Fruit fly (Drosophila melanogaster) whole organism, pupa: Measurements from ENCODE around the gene PH4alphaNE3.

ENCODE experiments used
- CG10348 ChIP-seq: fragments of 200-800 bp; sonication (Bioruptor generic); IDR thresholded peaks from 2 replicates; pipeline ENCODE4 v1.3.6; 2022; ENCODE audit warnings: missing biosample characterization, missing genetic modification characterization
- CG12605 ChIP-seq: fragments of 200-800 bp; sonication (Bioruptor generic); IDR thresholded peaks from 2 replicates; pipeline ENCODE4 v1.3.6; 2022; ENCODE audit warnings: missing biosample characterization, missing genetic modification characterization
- CG13204 ChIP-seq: fragments of 200-800 bp; sonication (Bioruptor generic); optimal IDR thresholded peaks from 2 replicates; lab custom pipeline; 2018; ENCODE audit warnings: missing biosample characterization, mild to moderate bottlenecking, missing genetic modification characterization, moderate library complexity
- CG14655 ChIP-seq: fragments of 200-800 bp; sonication (Bioruptor generic); optimal IDR thresholded peaks from 3 replicates; lab custom pipeline; 2017; ENCODE audit warnings: mild to moderate bottlenecking, missing biosample characterization, missing genetic modification reagents, missing genetic modification characterization
- CG15710 ChIP-seq: fragments of 200-800 bp; sonication (Bioruptor generic); optimal IDR thresholded peaks from 2 replicates; lab custom pipeline; 2018; ENCODE audit warnings: missing biosample characterization, mild to moderate bottlenecking, missing genetic modification characterization, moderate library complexity
- CG17806 ChIP-seq: fragments of 200-800 bp; sonication (Bioruptor generic); optimal IDR thresholded peaks from 2 replicates; lab custom pipeline; 2018; ENCODE audit warnings: missing biosample characterization, mild to moderate bottlenecking, missing genetic modification characterization, moderate library complexity
- CG32121 ChIP-seq: fragments of 200-800 bp; sonication (Bioruptor generic); IDR thresholded peaks from 2 replicates; pipeline ENCODE4 v1.3.6; 2022; ENCODE audit warnings: missing biosample characterization, missing genetic modification characterization
- CG34367 ChIP-seq: fragments of 200-800 bp; sonication (Bioruptor generic); optimal IDR thresholded peaks from 2 replicates; lab custom pipeline; 2018; ENCODE audit warnings: missing biosample characterization, mild to moderate bottlenecking, missing genetic modification characterization
- CG4496 ChIP-seq: fragments of 200-800 bp; sonication (Bioruptor generic); IDR thresholded peaks from 3 replicates; pipeline ENCODE4 v1.3.6; 2022; ENCODE audit warnings: missing biosample characterization, missing genetic modification characterization
- CG8159 ChIP-seq: fragments of 200-800 bp; sonication (Bioruptor generic); optimal IDR thresholded peaks from 3 replicates; lab custom pipeline; 2018; ENCODE audit warnings: missing biosample characterization, mild to moderate bottlenecking, missing genetic modification characterization, moderate library complexity
- CG9948 ChIP-seq: fragments of 200-800 bp; sonication (Bioruptor generic); optimal IDR thresholded peaks from 2 replicates; lab custom pipeline; 2018; ENCODE audit warnings: missing biosample characterization, mild to moderate bottlenecking, missing genetic modification characterization, moderate library complexity
- D1 ChIP-seq: fragments of 200-800 bp; sonication (Bioruptor generic); optimal IDR thresholded peaks from 2 replicates; lab custom pipeline; 2018; ENCODE audit warnings: missing biosample characterization, mild to moderate bottlenecking, missing genetic modification characterization, moderate library complexity
- EcR ChIP-seq: fragments of 200-800 bp; sonication (Bioruptor generic); optimal IDR thresholded peaks from 3 replicates; lab custom pipeline; 2019; ENCODE audit warnings: missing biosample characterization, missing genetic modification characterization, mild to moderate bottlenecking, moderate library complexity, missing genetic modification reagents
- Ets98B ChIP-seq: fragments of 200-800 bp; sonication (Bioruptor generic); IDR thresholded peaks from 2 replicates; pipeline ENCODE4 v1.3.6; 2022; ENCODE audit warnings: missing biosample characterization, missing genetic modification characterization
- Pif1A ChIP-seq: fragments of 200-800 bp; sonication (Bioruptor generic); optimal IDR thresholded peaks from 3 replicates; lab custom pipeline; 2016; ENCODE audit warnings: missing biosample characterization, missing genetic modification characterization
- Pif1B ChIP-seq: fragments of 200-800 bp; sonication (Bioruptor generic); optimal IDR thresholded peaks from 3 replicates; lab custom pipeline; 2016; ENCODE audit warnings: missing biosample characterization, missing genetic modification characterization
- Snoo ChIP-seq: fragments of 200-800 bp; sonication (Bioruptor generic); optimal IDR thresholded peaks from 3 replicates; lab custom pipeline; 2017; ENCODE audit warnings: missing biosample characterization, mild to moderate bottlenecking, missing genetic modification characterization, inconsistent platforms
- fd96Ca ChIP-seq: fragments of 200-800 bp; sonication (Bioruptor generic); IDR thresholded peaks from 3 replicates; pipeline ENCODE4 v1.3.6; 2022; ENCODE audit warnings: missing biosample characterization, missing genetic modification characterization
- gl ChIP-seq: fragments of 200-800 bp; sonication (Bioruptor generic); optimal IDR thresholded peaks from 2 replicates; lab custom pipeline; 2018; ENCODE audit warnings: missing biosample characterization, mild to moderate bottlenecking, missing genetic modification characterization
- rn ChIP-seq: fragments of 200-800 bp; sonication (Bioruptor generic); IDR thresholded peaks from 2 replicates; pipeline ENCODE4 v1.3.6; 2022; ENCODE audit warnings: missing biosample characterization, missing genetic modification characterization

Gene PH4alphaNE3

dm6 chr3R:30603881-30604280 is at the start of gene PH4alphaNE3:
Gene PH4alphaNE3, plus strand, starts transcription at chr3R:30604181.
- TF ChIP-seq Snoo (tag; lab: Kevin White, UChicago) = no peak
- no peak for TF ChIP-seq CG15710 (tag; lab: Kevin White, UChicago)
- TF ChIP-seq Pif1A = no peak
- no peak for TF ChIP-seq Ets98B (GFP tag; lab: Robert Waterston, UW)
- TF ChIP-seq CG10348 (GFP tag; lab: Robert Waterston, UW) = no peak
- no peak for TF ChIP-seq CG9948
- TF ChIP-seq Pif1B (GFP tag; lab: Kevin White, UChicago) = no peak
- TF ChIP-seq EcR (GFP tag; lab: Kevin White, UChicago) = no peak
- no peak for TF ChIP-seq CG32121 (GFP tag; lab: Robert Waterston, UW)
- TF ChIP-seq CG12605 (GFP tag; lab: Robert Waterston, UW) = no peak
- no peak for TF ChIP-seq CG34367 (tag; lab: Kevin White, UChicago)
- no peak for TF ChIP-seq CG8159 (tag; lab: Kevin White, UChicago)
- no peak for TF ChIP-seq gl

- no peak for TF ChIP-seq CG34367 (tag; lab: Kevin White, UChicago)
- no peak for TF ChIP-seq CG17806
- no peak for TF ChIP-seq CG12605 (GFP tag; lab: Robert Waterston, UW)
- TF ChIP-seq EcR (GFP tag; lab: Kevin White, UChicago) = no peak
- no peak for TF ChIP-seq Snoo (tag; lab: Kevin White, UChicago)
- no peak for TF ChIP-seq Pif1B (GFP tag; lab: Kevin White, UChicago)
- no peak for TF ChIP-seq CG10348 (GFP tag; lab: Robert Waterston, UW)
- TF ChIP-seq gl = no peak
- TF ChIP-seq CG15710 (tag; lab: Kevin White, UChicago) = no peak
- TF ChIP-seq Ets98B (GFP tag; lab: Robert Waterston, UW) = no peak
- no peak for TF ChIP-seq CG13204 (GFP tag; lab: Kevin White, UChicago)
These were observed 43.9 kb upstream of the PH4alphaNE3 start, which contains the start of gene CG34155 for dm6 chr3R:30560070-30560469. Gene CG34155, minus strand, starts transcription at chr3R:30560199.

- TF ChIP-seq CG17806 (no peak), CG12605 (GFP tag; lab: Robert Waterston, UW) (no peak), EcR (GFP tag; lab: Kevin White, UChicago) (no peak)
These were observed 42.8 kb upstream of the PH4alphaNE3 start for dm6 chr3R:30561207-30561606.

dm6 chr3R:30562733-30563259 is 41.2 kb upstream of the PH4alphaNE3 start:
- no peak for TF ChIP-seq CG17806
- no peak for TF ChIP-seq EcR (GFP tag; lab: Kevin White, UChicago)
- no peak for TF ChIP-seq CG15710 (tag; lab: Kevin White, UChicago)
- TF ChIP-seq D1 = no peak
- no peak for TF ChIP-seq Pif1A
- no peak for TF ChIP-seq CG13204 (GFP tag; lab: Kevin White, UChicago)
- no peak for TF ChIP-seq fd96Ca
- no peak for TF ChIP-seq CG4496 (GFP tag; lab: Robert Waterston, UW)
- no peak for TF ChIP-seq rn (GFP tag; lab: Robert Waterston, UW)
- no peak for TF ChIP-seq CG10348 (GFP tag; lab: Robert Waterston, UW)
- no peak for TF ChIP-seq Snoo (tag; lab: Kevin White, UChicago)
- no peak for TF ChIP-seq Pif1B (GFP tag; lab: Kevin White, UChicago)
- no peak; the same call in 1 of the 2 replicates for TF ChIP-seq CG12605 (GFP tag; lab: Robert Waterston, UW)
- TF ChIP-seq CG9948 = no peak
- TF ChIP-seq CG8159 (tag; lab: Kevin White, UChicago) = no peak

dm6 chr3R:30563260-30564080 is 40.5 kb upstream of the PH4alphaNE3 start:
- no peak for TF ChIP-seq CG9948
- TF ChIP-seq EcR (GFP tag; lab: Kevin White, UChicago) = peak; percentile 20
- peak; percentile 29; the same call in 1 of the 3 replicates for TF ChIP-seq fd96Ca

- TF ChIP-seq CG4496 (GFP tag; lab: Robert Waterston, UW) = 0 out of 3 replicates have a peak, but pooled peaks have one; percentile 25
- TF ChIP-seq Ets98B (GFP tag; lab: Robert Waterston, UW) = no peak
- no peak for TF ChIP-seq fd96Ca
- TF ChIP-seq CG8159 (tag; lab: Kevin White, UChicago) = peak; percentile 0
- TF ChIP-seq CG32121 (GFP tag; lab: Robert Waterston, UW) = peak; percentile 13; the same call in 1 of the 2 replicates
- peak; percentile 6 for TF ChIP-seq CG14655
These were observed 39.5 kb upstream of the PH4alphaNE3 start for dm6 chr3R:30564479-30564878.
